Fruit fly (Drosophila melanogaster) whole organism, embryonic: Measurements from ENCODE around the gene CG6028.
A peak's percentile ranks its signal among the peaks of the same experiment; 100 is the strongest.

ENCODE experiments used
- CG15479 ChIP-seq: fragments of 200-800 bp; sonication (Bioruptor generic); optimal IDR thresholded peaks from 3 replicates; lab custom pipeline; 2019; ENCODE audit warnings: missing biosample characterization, mild to moderate bottlenecking, missing genetic modification characterization, moderate library complexity
- CG2129 ChIP-seq: fragments of 200-800 bp; sonication (Bioruptor generic); IDR thresholded peaks from 2 replicates; pipeline ENCODE4 v1.3.6; 2022; ENCODE audit warnings: missing biosample characterization, missing genetic modification characterization; ENCODE audit not compliant: partially characterized antibody
- CG2199 ChIP-seq: fragments of 200-800 bp; sonication (Bioruptor generic); IDR thresholded peaks from 3 replicates; pipeline ENCODE4 v1.3.6; 2022; ENCODE audit warnings: missing biosample characterization, missing genetic modification characterization
- CG3065 ChIP-seq: fragments of 200-800 bp; sonication (Bioruptor generic); optimal IDR thresholded peaks from 2 replicates; lab custom pipeline; 2016; ENCODE audit warnings: missing biosample characterization, missing genetic modification characterization
- CG31441 ChIP-seq: fragments of 200-800 bp; sonication (Bioruptor generic); IDR thresholded peaks from 2 replicates; pipeline ENCODE4 v1.3.6; 2022; ENCODE audit warnings: missing biosample characterization, missing genetic modification characterization
- CG33557 ChIP-seq: fragments of 200-800 bp; sonication (Bioruptor generic); optimal IDR thresholded peaks from 2 replicates; lab custom pipeline; 2019; ENCODE audit warnings: missing biosample characterization, mild to moderate bottlenecking, missing genetic modification characterization, moderate library complexity
- CG4360 ChIP-seq: fragments of 200-800 bp; sonication (Bioruptor generic); IDR thresholded peaks from 2 replicates; pipeline ENCODE4 v1.3.6; 2022; ENCODE audit warnings: missing biosample characterization, missing genetic modification characterization
- CG6689 ChIP-seq: fragments of 200-800 bp; sonication (Bioruptor generic); IDR thresholded peaks from 2 replicates; pipeline ENCODE4 v1.3.6; 2022; ENCODE audit warnings: missing biosample characterization, missing genetic modification characterization
- Chrac-16 ChIP-seq: fragments of 200-800 bp; sonication (Bioruptor generic); optimal IDR thresholded peaks from 3 replicates; lab custom pipeline; 2016; ENCODE audit warnings: missing biosample characterization, missing genetic modification characterization
- Dll ChIP-seq: fragments of 200-800 bp; sonication (Bioruptor generic); IDR thresholded peaks from 4 replicates; pipeline ENCODE4 v1.3.6; 2022; ENCODE audit warnings: missing biosample characterization, missing genetic modification characterization; ENCODE audit not compliant: partially characterized antibody
- Drgx ChIP-seq: fragments of 200-800 bp; sonication (Bioruptor generic); IDR thresholded peaks from 2 replicates; pipeline ENCODE4 v1.3.6; 2022; ENCODE audit warnings: missing biosample characterization, missing genetic modification characterization
- Ets65A ChIP-seq: fragments of 200-800 bp; sonication (Bioruptor generic); peaks from one replicate; lab custom pipeline; 2016; ENCODE audit warnings: missing biosample characterization, missing genetic modification characterization
- Hr51 ChIP-seq, 2 experiments: fragments of 200-800 bp; sonication (Bioruptor generic); optimal IDR thresholded peaks; 2 replicates in 1 of 2; 3 replicates in 1 of 2; lab custom pipeline; 2016 to 2018; ENCODE audit warnings: missing biosample characterization in 2 of 2, missing genetic modification characterization in 2 of 2, mild to moderate bottlenecking in 1 of 2, moderate library complexity in 1 of 2
- Jarid2 ChIP-seq: fragments of 200-800 bp; sonication (Bioruptor generic); optimal IDR thresholded peaks from 3 replicates; lab custom pipeline; 2017; ENCODE audit warnings: mild to moderate bottlenecking, missing biosample characterization, missing genetic modification reagents, missing genetic modification characterization
- Med ChIP-seq: fragments of 200-800 bp; sonication (Bioruptor generic); peaks from one replicate; lab custom pipeline; 2016; ENCODE audit warnings: missing biosample characterization, missing genetic modification characterization, mild to moderate bottlenecking, inconsistent platforms, moderate library complexity
- Trl ChIP-seq, 3 experiments: fragments of >200 bp in 2 of 3; fragments of 200-800 bp in 1 of 3; sonication (Bioruptor generic) in 1 of 3; optimal IDR thresholded peaks; 2 replicates in 1 of 3; 3 replicates in 2 of 3; lab custom pipeline; 2016 to 2017; ENCODE audit warnings: missing biosample characterization in 1 of 3, missing genetic modification characterization in 1 of 3
- chm ChIP-seq: fragments of 200-800 bp; sonication (Bioruptor generic); IDR thresholded peaks from 2 replicates; pipeline ENCODE4 v1.3.6; 2022; ENCODE audit warnings: missing biosample characterization, missing genetic modification characterization
- ci ChIP-seq: fragments of 200-800 bp; sonication (Bioruptor generic); IDR thresholded peaks from 3 replicates; pipeline ENCODE4 v1.3.6; 2022; ENCODE audit warnings: missing biosample characterization, missing genetic modification characterization
- crol ChIP-seq: fragments of 200-800 bp; sonication (Bioruptor generic); IDR thresholded peaks from 2 replicates; pipeline ENCODE4 v1.3.6; 2022; ENCODE audit warnings: missing biosample characterization, missing genetic modification characterization
- dmrt11E ChIP-seq: fragments of 200-800 bp; sonication (Bioruptor generic); optimal IDR thresholded peaks from 3 replicates; lab custom pipeline; 2018; ENCODE audit warnings: missing biosample characterization, mild to moderate bottlenecking, missing genetic modification characterization, moderate library complexity
- dmrt99B ChIP-seq: fragments of 200-800 bp; sonication (Bioruptor generic); optimal IDR thresholded peaks from 2 replicates; lab custom pipeline; 2018; ENCODE audit warnings: missing biosample characterization, mild to moderate bottlenecking, missing genetic modification characterization, moderate library complexity
- grau ChIP-seq: fragments of 200-800 bp; optimal IDR thresholded peaks from 3 replicates; lab custom pipeline; 2019; ENCODE audit warnings: missing biosample characterization, mild to moderate bottlenecking, missing genetic modification characterization, moderate library complexity
- ham ChIP-seq: fragments of 200-800 bp; sonication (Bioruptor generic); IDR thresholded peaks from 2 replicates; pipeline ENCODE4 v1.3.6; 2022; ENCODE audit warnings: missing biosample characterization, missing genetic modification characterization
- lbe ChIP-seq: fragments of 200-800 bp; sonication (Bioruptor generic); optimal IDR thresholded peaks from 2 replicates; lab custom pipeline; 2016; ENCODE audit warnings: missing biosample characterization, mild to moderate bottlenecking, missing genetic modification characterization
- lilli ChIP-seq: fragments of 200-800 bp; sonication (Bioruptor generic); optimal IDR thresholded peaks from 3 replicates; lab custom pipeline; 2016; ENCODE audit warnings: missing biosample characterization, missing genetic modification characterization
- nom ChIP-seq: fragments of 200-800 bp; sonication (Bioruptor generic); optimal IDR thresholded peaks from 2 replicates; lab custom pipeline; 2017; ENCODE audit warnings: missing biosample characterization, missing genetic modification characterization, mild to moderate bottlenecking, moderate library complexity, missing genetic modification reagents
- org-1 ChIP-seq: fragments of 200-800 bp; sonication (Bioruptor generic); optimal IDR thresholded peaks from 2 replicates; lab custom pipeline; 2017; ENCODE audit warnings: missing biosample characterization, missing genetic modification characterization
- pnt ChIP-seq: fragments of 200-800 bp; sonication (Bioruptor generic); optimal IDR thresholded peaks from 3 replicates; lab custom pipeline; 2016; ENCODE audit warnings: missing biosample characterization, missing genetic modification characterization
- pros ChIP-seq: fragments of 200-800 bp; sonication (Bioruptor generic); optimal IDR thresholded peaks from 3 replicates; lab custom pipeline; 2019; ENCODE audit warnings: missing biosample characterization, mild to moderate bottlenecking, missing genetic modification characterization, moderate library complexity
- psq ChIP-seq: fragments of 200-800 bp; sonication (Bioruptor generic); optimal IDR thresholded peaks from 2 replicates; lab custom pipeline; 2017; ENCODE audit warnings: missing biosample characterization, missing genetic modification characterization
- sens ChIP-seq: fragments of 200-800 bp; sonication (Bioruptor generic); peaks from one replicate; lab custom pipeline; 2016; ENCODE audit warnings: missing biosample characterization, missing genetic modification characterization
- sqz ChIP-seq: fragments of 200-800 bp; sonication (Bioruptor generic); optimal IDR thresholded peaks from 3 replicates; lab custom pipeline; 2018; ENCODE audit warnings: missing biosample characterization, mild to moderate bottlenecking, missing genetic modification characterization
- sr ChIP-seq: fragments of 200-800 bp; sonication (Bioruptor generic); IDR thresholded peaks from 3 replicates; pipeline ENCODE4 v1.3.6; 2022; ENCODE audit warnings: missing biosample characterization, missing genetic modification characterization
- stwl ChIP-seq: fragments of 200-800 bp; sonication (Bioruptor generic); optimal IDR thresholded peaks from 3 replicates; lab custom pipeline; 2018; ENCODE audit warnings: missing biosample characterization, mild to moderate bottlenecking, missing genetic modification characterization, moderate library complexity
- tll ChIP-seq, 2 experiments: fragments of 200-800 bp in 1 of 2; fragments of >200 bp in 1 of 2; sonication (Bioruptor generic) in 1 of 2; optimal IDR thresholded peaks; 2 replicates each; lab custom pipeline; 2017 to 2019; ENCODE audit warnings: missing biosample characterization in 2 of 2, missing genetic modification characterization in 2 of 2, mild to moderate bottlenecking in 1 of 2, moderate library complexity in 1 of 2
- twi ChIP-seq: fragments of 200-800 bp; optimal IDR thresholded peaks from 2 replicates; lab custom pipeline; 2019; ENCODE audit warnings: missing biosample characterization, mild to moderate bottlenecking, missing genetic modification characterization, moderate library complexity
- vvl ChIP-seq: fragments of 200-800 bp; sonication (Bioruptor generic); IDR thresholded peaks from 2 replicates; pipeline ENCODE4 v1.3.6; 2022; ENCODE audit warnings: missing biosample characterization, missing genetic modification characterization

CG6028 gene

dm6 chr3R:22046231-22046630 is 20.9 kb upstream of the CG6028 start (continued):
- TF ChIP-seq Jarid2 (GFP tag; lab: Kevin White, UChicago) (no peak), Ets65A (GFP tag; lab: Kevin White, UChicago) (no peak), lilli (GFP tag; lab: Kevin White, UChicago) (peak; percentile 10), sens (GFP tag; lab: Kevin White, UChicago) (no peak), chm (GFP tag; lab: Robert Waterston, UW) (0 out of 2 replicates have a peak, but pooled peaks have one; percentile 7), Hr51 (GFP tag; optimal IDR thresholded peaks at IDR 0.05; lab: Kevin White, UChicago) (peak in 1 of 2 experiments; percentile 22), dmrt99B (tag; lab: Kevin White, UChicago) (peak; percentile 32)

- TF ChIP-seq chm (GFP tag; lab: Robert Waterston, UW) (0 out of 2 replicates have a peak, but pooled peaks have one; percentile 12), twi (peak; percentile 99), CG2199 (0 out of 3 replicates have a peak, but pooled peaks have one; percentile 36), sr (peak; percentile 49; the same call in 1 of the 3 replicates), CG3065 (GFP tag; lab: Kevin White, UChicago) (peak; percentile 30), CG15479 (GFP tag; lab: Kevin White, UChicago) (peak; percentile 29), Trl (optimal IDR thresholded peaks at IDR 0.05; lab: Kevin White, UChicago) (no peak), Trl (GFP tag; optimal IDR thresholded peaks at IDR 0.05; lab: Kevin White, UChicago) (no peak), tll (GFP tag; optimal IDR thresholded peaks at IDR 0.05; lab: Kevin White, UChicago) (peak in 1 of 2 experiments; percentile 94), vvl (GFP tag; lab: Robert Waterston, UW) (0 out of 2 replicates have a peak, but pooled peaks have one; percentile 11), sens (GFP tag; lab: Kevin White, UChicago) (peak; percentile 32), Chrac-16 (GFP tag; lab: Kevin White, UChicago) (no peak)
These were observed 19.2 kb upstream of the CG6028 start for dm6 chr3R:22044443-22044970.

dm6 chr3R:22043748-22044402 is 18.6 kb upstream of the CG6028 start:
- TF ChIP-seq dmrt11E (tag; lab: Kevin White, UChicago) = no peak
- TF ChIP-seq CG33557 (GFP tag; lab: Kevin White, UChicago) = peak; percentile 37
- peak; percentile 58 for TF ChIP-seq pros (GFP tag; lab: Kevin White, UChicago)
- peak; percentile 65; the same call in 1 of the 3 replicates for TF ChIP-seq CG2199
- peak; percentile 67 for TF ChIP-seq Ets65A (GFP tag; lab: Kevin White, UChicago)
- no peak for TF ChIP-seq CG2129 (GFP tag; lab: Robert Waterston, UW)
- no peak for TF ChIP-seq org-1 (GFP tag; lab: Kevin White, UChicago)
- 0 out of 2 replicates have a peak, but pooled peaks have one; percentile 9 for TF ChIP-seq CG31441 (GFP tag; lab: Robert Waterston, UW)
- TF ChIP-seq sqz = peak; percentile 7
- TF ChIP-seq pnt (GFP tag; lab: Kevin White, UChicago) = no peak
- TF ChIP-seq stwl (tag; lab: Kevin White, UChicago) = peak; percentile 5
- peak; percentile 44; the same call in 1 of the 2 replicates for TF ChIP-seq chm (GFP tag; lab: Robert Waterston, UW)
- TF ChIP-seq grau = peak; percentile 82
- peak; percentile 44; the same call in 1 of the 2 replicates for TF ChIP-seq crol
- TF ChIP-seq CG6689 (GFP tag; lab: Robert Waterston, UW) = peak; percentile 42; the same call in 1 of the 2 replicates
- peak; percentile 44 for TF ChIP-seq lbe (GFP tag; lab: Kevin White, UChicago)
- peak; percentile 13 for TF ChIP-seq nom
- TF ChIP-seq Trl (optimal IDR thresholded peaks at IDR 0.05; lab: Kevin White, UChicago) = peak; percentile 4 to 67
- TF ChIP-seq Trl (GFP tag; optimal IDR thresholded peaks at IDR 0.05; lab: Kevin White, UChicago) = peak; percentile 34
- TF ChIP-seq Dll (GFP tag; lab: Robert Waterston, UW) = 0 out of 4 replicates have a peak, but pooled peaks have one; percentile 17
- TF ChIP-seq CG4360 = peak; percentile 23; the same call in 1 of the 2 replicates
- peak; percentile 52 for TF ChIP-seq psq (GFP tag; lab: Kevin White, UChicago)
- 0 out of 3 replicates have a peak, but pooled peaks have one; percentile 14 for TF ChIP-seq ci
- TF ChIP-seq Drgx = no peak
- peak; percentile 73 for TF ChIP-seq sens (GFP tag; lab: Kevin White, UChicago)
- peak; percentile 33 for TF ChIP-seq Med
- no peak for TF ChIP-seq ham (GFP tag; lab: Robert Waterston, UW)
